Fruit fly (Drosophila melanogaster) whole organism, embryonic: ENCODE data around the gene Mur2B.

ENCODE experiments used
- Asciz ChIP-seq: fragments of 200-800 bp; sonication (Bioruptor generic); optimal IDR thresholded peaks from 2 replicates; lab custom pipeline; 2017; ENCODE audit warnings: missing biosample characterization, mild to moderate bottlenecking, missing genetic modification characterization, missing genetic modification reagents
- Atf-2 ChIP-seq: fragments of 200-800 bp; sonication (Bioruptor generic); optimal IDR thresholded peaks from 2 replicates; lab custom pipeline; 2016; ENCODE audit warnings: missing biosample characterization, missing genetic modification characterization
- B-H2 ChIP-seq: fragments of 200-800 bp; sonication (Bioruptor generic); optimal IDR thresholded peaks from 2 replicates; lab custom pipeline; 2018; ENCODE audit warnings: missing biosample characterization, mild to moderate bottlenecking, missing genetic modification characterization
- Bdp1 ChIP-seq: fragments of 200-800 bp; sonication (Bioruptor generic); optimal IDR thresholded peaks from 3 replicates; lab custom pipeline; 2016; ENCODE audit warnings: missing biosample characterization, missing genetic modification characterization
- CG10979 ChIP-seq: fragments of 200-800 bp; sonication (Bioruptor generic); optimal IDR thresholded peaks from 2 replicates; lab custom pipeline; 2018; ENCODE audit warnings: missing biosample characterization, mild to moderate bottlenecking, missing genetic modification characterization, moderate library complexity
- CG11085 ChIP-seq: fragments of 200-800 bp; sonication (Bioruptor generic); IDR thresholded peaks from 2 replicates; pipeline ENCODE4 v1.3.6; 2022; ENCODE audit warnings: missing biosample characterization, missing genetic modification characterization
- CG13894 ChIP-seq: fragments of 200-800 bp; sonication (Bioruptor generic); optimal IDR thresholded peaks from 3 replicates; lab custom pipeline; 2018; ENCODE audit warnings: missing biosample characterization, mild to moderate bottlenecking, missing genetic modification characterization, moderate library complexity
- CG14050 ChIP-seq: fragments of 200-800 bp; sonication (Bioruptor generic); IDR thresholded peaks from 3 replicates; pipeline ENCODE4 v1.3.6; 2022; ENCODE audit warnings: missing biosample characterization, missing genetic modification characterization
- CG1529 ChIP-seq: fragments of 200-800 bp; sonication (Bioruptor generic); optimal IDR thresholded peaks from 3 replicates; lab custom pipeline; 2018; ENCODE audit warnings: missing biosample characterization, missing genetic modification characterization
- CG15514 ChIP-seq: fragments of 200-800 bp; sonication (Bioruptor generic); optimal IDR thresholded peaks from 3 replicates; lab custom pipeline; 2017; ENCODE audit warnings: missing biosample characterization, missing genetic modification characterization, mild to moderate bottlenecking, moderate library complexity, missing genetic modification reagents
- CG1602 ChIP-seq: fragments of 200-800 bp; sonication (Bioruptor generic); optimal IDR thresholded peaks from 3 replicates; lab custom pipeline; 2016; ENCODE audit warnings: missing biosample characterization, missing genetic modification characterization
- CG17361 ChIP-seq: fragments of 200-800 bp; sonication (Bioruptor generic); IDR thresholded peaks from 3 replicates; pipeline ENCODE4 v1.3.6; 2022; ENCODE audit warnings: missing biosample characterization, missing genetic modification characterization
- CG18764 ChIP-seq: fragments of 200-800 bp; sonication (Bioruptor generic); optimal IDR thresholded peaks from 3 replicates; lab custom pipeline; 2016; ENCODE audit warnings: missing biosample characterization, missing genetic modification characterization
- CG30020 ChIP-seq: fragments of 200-800 bp; optimal IDR thresholded peaks from 2 replicates; lab custom pipeline; 2019; ENCODE audit warnings: missing biosample characterization, mild to moderate bottlenecking, missing genetic modification characterization, moderate library complexity
- CG34376 ChIP-seq: fragments of 200-800 bp; sonication (Bioruptor generic); optimal IDR thresholded peaks from 2 replicates; lab custom pipeline; 2018; ENCODE audit warnings: missing biosample characterization, mild to moderate bottlenecking, missing genetic modification characterization
- CG4360 ChIP-seq: fragments of 200-800 bp; sonication (Bioruptor generic); IDR thresholded peaks from 2 replicates; pipeline ENCODE4 v1.3.6; 2022; ENCODE audit warnings: missing biosample characterization, missing genetic modification characterization
- CG7271 ChIP-seq: fragments of 200-800 bp; sonication (Bioruptor generic); optimal IDR thresholded peaks from 2 replicates; lab custom pipeline; 2018; ENCODE audit warnings: missing biosample characterization, mild to moderate bottlenecking, missing genetic modification characterization, moderate library complexity
- CG8089 ChIP-seq: fragments of 200-800 bp; sonication (Bioruptor generic); optimal IDR thresholded peaks from 3 replicates; lab custom pipeline; 2016; ENCODE audit warnings: missing biosample characterization, missing genetic modification characterization
- CG8359 ChIP-seq: fragments of 200-800 bp; sonication (Bioruptor generic); optimal IDR thresholded peaks from 2 replicates; lab custom pipeline; 2017; ENCODE audit warnings: missing biosample characterization, mild to moderate bottlenecking, missing genetic modification characterization, borderline replicate concordance
- Chrac-16 ChIP-seq: fragments of 200-800 bp; sonication (Bioruptor generic); optimal IDR thresholded peaks from 3 replicates; lab custom pipeline; 2016; ENCODE audit warnings: missing biosample characterization, missing genetic modification characterization
- Dbx ChIP-seq: fragments of 200-800 bp; sonication (Bioruptor generic); IDR thresholded peaks from 3 replicates; pipeline ENCODE4 v1.3.6; 2022; ENCODE audit warnings: missing biosample characterization, missing genetic modification characterization
- Dip2 ChIP-seq: fragments of 200-800 bp; sonication (Bioruptor generic); IDR thresholded peaks from 2 replicates; pipeline ENCODE4 v1.3.6; 2022; ENCODE audit warnings: missing biosample characterization, missing genetic modification characterization
- Dip3 ChIP-seq: fragments of 200-800 bp; sonication (Bioruptor generic); optimal IDR thresholded peaks from 3 replicates; lab custom pipeline; 2016; ENCODE audit warnings: missing biosample characterization, missing genetic modification characterization
- HLH54F ChIP-seq: fragments of 200-800 bp; sonication (Bioruptor generic); optimal IDR thresholded peaks from 3 replicates; lab custom pipeline; 2016; ENCODE audit warnings: missing biosample characterization, missing genetic modification characterization
- Hey ChIP-seq: fragments of 200-800 bp; sonication (Bioruptor generic); optimal IDR thresholded peaks from 3 replicates; lab custom pipeline; 2018; ENCODE audit warnings: missing biosample characterization, mild to moderate bottlenecking, missing genetic modification characterization
- Hmx ChIP-seq: fragments of 200-800 bp; sonication (Bioruptor generic); optimal IDR thresholded peaks from 2 replicates; lab custom pipeline; 2016; ENCODE audit warnings: missing biosample characterization, missing genetic modification characterization
- Hr39 ChIP-seq: fragments of >200 bp; optimal IDR thresholded peaks from 2 replicates; lab custom pipeline; 2017
- Hr51 ChIP-seq, 2 experiments: fragments of 200-800 bp; sonication (Bioruptor generic); optimal IDR thresholded peaks; 2 replicates in 1 of 2; 3 replicates in 1 of 2; lab custom pipeline; 2016 to 2018; ENCODE audit warnings: missing biosample characterization in 2 of 2, missing genetic modification characterization in 2 of 2, mild to moderate bottlenecking in 1 of 2, moderate library complexity in 1 of 2
- Lpt ChIP-seq: fragments of >200 bp; optimal IDR thresholded peaks from 2 replicates; lab custom pipeline; 2018; ENCODE audit warnings: missing biosample characterization, missing genetic modification characterization
- Mad ChIP-seq: fragments of 200-800 bp; sonication (Bioruptor generic); optimal IDR thresholded peaks from 2 replicates; lab custom pipeline; 2016; ENCODE audit warnings: missing biosample characterization, missing genetic modification characterization
- NfI ChIP-seq: fragments of 200-800 bp; sonication (Bioruptor generic); optimal IDR thresholded peaks from 3 replicates; lab custom pipeline; 2018; ENCODE audit warnings: missing biosample characterization, mild to moderate bottlenecking, missing genetic modification characterization, moderate library complexity
- PHDP ChIP-seq: fragments of 200-800 bp; sonication (Bioruptor generic); optimal IDR thresholded peaks from 3 replicates; lab custom pipeline; 2018; ENCODE audit warnings: missing biosample characterization, mild to moderate bottlenecking, missing genetic modification characterization, moderate library complexity
- Sin3A ChIP-seq: fragments of >200 bp; optimal IDR thresholded peaks from 2 replicates; lab custom pipeline; 2018
- TFAM ChIP-seq: fragments of 200-800 bp; sonication (Bioruptor generic); optimal IDR thresholded peaks from 2 replicates; lab custom pipeline; 2017; ENCODE audit warnings: missing biosample characterization, missing genetic modification characterization, inconsistent platforms
- Tbp ChIP-seq: fragments of >200 bp; optimal IDR thresholded peaks from 2 replicates; lab custom pipeline; 2018; ENCODE audit warnings: missing biosample characterization, missing genetic modification characterization
- Usf ChIP-seq: fragments of 200-800 bp; sonication (Bioruptor generic); optimal IDR thresholded peaks from 2 replicates; lab custom pipeline; 2017; ENCODE audit warnings: missing genotype, missing biosample characterization, missing genetic modification characterization
- ab ChIP-seq: fragments of 200-800 bp; sonication (Bioruptor generic); optimal IDR thresholded peaks from 2 replicates; lab custom pipeline; 2016; ENCODE audit warnings: missing biosample characterization, missing genetic modification characterization
- ap ChIP-seq: fragments of 200-800 bp; sonication (Bioruptor generic); IDR thresholded peaks from 2 replicates; pipeline ENCODE4 v1.3.6; 2022; ENCODE audit warnings: missing biosample characterization, missing genetic modification characterization
- da ChIP-seq: fragments of 200-800 bp; sonication (Bioruptor generic); optimal IDR thresholded peaks from 2 replicates; lab custom pipeline; 2016; ENCODE audit warnings: missing biosample characterization, missing genetic modification characterization
- fd96Cb ChIP-seq: fragments of 200-800 bp; sonication (Bioruptor generic); optimal IDR thresholded peaks from 2 replicates; lab custom pipeline; 2018; ENCODE audit warnings: missing biosample characterization, mild to moderate bottlenecking, missing genetic modification characterization, moderate library complexity
- hkb ChIP-seq, 2 experiments: fragments of 200-800 bp in 1 of 2; fragments of >200 bp in 1 of 2; sonication (Bioruptor generic) in 1 of 2; IDR thresholded peaks in 1 of 2; optimal IDR thresholded peaks in 1 of 2; 2 replicates each; pipeline versions ENCODE4 v1.3.6 to Lab custom; 2017 to 2022; ENCODE audit warnings: missing biosample characterization in 1 of 2, missing genetic modification characterization in 1 of 2
- lab ChIP-seq: fragments of 200-800 bp; sonication (Bioruptor generic); optimal IDR thresholded peaks from 3 replicates; lab custom pipeline; 2017; ENCODE audit warnings: missing biosample characterization, missing genetic modification characterization, mild to moderate bottlenecking, moderate library complexity, missing genetic modification reagents
- luna ChIP-seq: fragments of 200-800 bp; sonication (Bioruptor generic); optimal IDR thresholded peaks from 2 replicates; lab custom pipeline; 2016; ENCODE audit warnings: missing biosample characterization, missing genetic modification characterization
- slbo ChIP-seq: fragments of 200-800 bp; sonication (Bioruptor generic); IDR thresholded peaks from 2 replicates; pipeline ENCODE4 v1.3.6; 2022; ENCODE audit warnings: missing biosample characterization, missing genetic modification characterization
- sqz ChIP-seq: fragments of 200-800 bp; sonication (Bioruptor generic); optimal IDR thresholded peaks from 3 replicates; lab custom pipeline; 2018; ENCODE audit warnings: missing biosample characterization, mild to moderate bottlenecking, missing genetic modification characterization
- ssp ChIP-seq: fragments of 200-800 bp; sonication (Bioruptor generic); IDR thresholded peaks from 2 replicates; pipeline ENCODE4 v1.3.6; 2022; ENCODE audit warnings: missing biosample characterization, missing genetic modification characterization
- toy ChIP-seq: fragments of 200-800 bp; sonication (Bioruptor generic); IDR thresholded peaks from 2 replicates; pipeline ENCODE4 v1.3.6; 2022; ENCODE audit warnings: missing biosample characterization, missing genetic modification characterization
- twi ChIP-seq: fragments of 200-800 bp; optimal IDR thresholded peaks from 2 replicates; lab custom pipeline; 2019; ENCODE audit warnings: missing biosample characterization, mild to moderate bottlenecking, missing genetic modification characterization, moderate library complexity
- usp ChIP-seq: fragments of >200 bp; optimal IDR thresholded peaks from 2 replicates; lab custom pipeline; 2017; ENCODE audit warnings: missing biosample characterization, missing genetic modification characterization
- wor ChIP-seq: fragments of 200-800 bp; sonication (Bioruptor generic); IDR thresholded peaks from 2 replicates; pipeline ENCODE4 v1.3.6; 2022; ENCODE audit warnings: missing biosample characterization, missing genetic modification characterization

Gene Mur2B

DNA sequence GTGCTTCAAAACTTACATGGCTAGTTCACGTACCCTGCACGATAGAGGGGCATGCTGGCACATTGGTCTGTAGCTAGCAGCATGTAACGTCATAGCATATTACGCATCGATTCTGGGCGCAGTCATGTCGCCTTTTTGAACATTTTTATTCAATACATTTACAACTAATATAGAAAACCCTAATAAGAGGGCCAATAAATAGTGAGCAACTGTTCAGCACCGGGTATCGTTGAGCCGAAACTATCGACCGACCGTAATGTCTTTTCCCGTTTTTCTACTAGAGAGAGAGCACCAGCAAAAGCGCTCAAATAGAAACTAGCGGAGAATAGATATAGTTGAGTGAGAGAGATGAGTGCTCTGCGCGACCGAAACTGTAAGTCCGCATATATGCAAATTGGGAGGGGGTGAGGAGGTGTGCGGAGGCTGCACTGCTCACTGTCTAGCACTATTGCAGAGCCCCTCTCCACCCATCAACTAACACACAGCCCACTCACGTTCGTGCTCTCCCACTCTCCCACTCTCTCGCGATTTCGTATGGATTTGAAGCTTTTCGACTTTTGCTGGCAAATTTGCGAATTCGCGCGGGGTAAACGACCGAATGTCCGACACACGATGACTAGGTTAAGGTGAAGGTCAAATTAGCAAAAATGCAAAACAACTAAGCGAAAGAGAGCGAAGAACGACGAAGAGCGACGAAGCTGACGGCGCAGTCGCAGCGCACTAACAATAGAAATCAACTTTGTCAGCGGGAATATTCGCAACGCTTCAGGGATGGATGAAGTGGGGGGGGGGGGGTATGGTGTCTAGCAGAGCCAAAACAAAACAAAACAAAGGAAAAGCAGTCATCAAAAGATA, 49.6 kb downstream of the Mur2B start (continued):
- TF ChIP-seq ssp (GFP tag; lab: Robert Waterston, UW) = peak; percentile 73
- peak; percentile 46 for TF ChIP-seq Bdp1 (GFP tag; lab: Kevin White, UChicago)
- TF ChIP-seq ab (GFP tag; lab: Kevin White, UChicago) = peak; percentile 72
- TF ChIP-seq CG17361 (GFP tag; lab: Robert Waterston, UW) = no peak; the same call in 1 of the 3 replicates
- peak; percentile 90 for TF ChIP-seq HLH54F (GFP tag; lab: Kevin White, UChicago)
- TF ChIP-seq CG8089 (GFP tag; lab: Kevin White, UChicago) = peak; percentile 69
- no peak for TF ChIP-seq hkb (optimal IDR thresholded peaks at IDR 0.05; lab: Kevin White, UChicago)
- TF ChIP-seq hkb (GFP tag; IDR thresholded peaks at IDR 0.05; lab: Robert Waterston, UW) = peak; percentile 81
- TF ChIP-seq Asciz (GFP tag; lab: Kevin White, UChicago) = peak; percentile 49
- TF ChIP-seq twi (tag; lab: Kevin White, UChicago) = peak; percentile 23
- TF ChIP-seq Atf-2 (GFP tag; lab: Kevin White, UChicago) = peak; percentile 73
- TF ChIP-seq usp = no peak
- TF ChIP-seq CG7271 (tag; lab: Kevin White, UChicago) = no peak
- TF ChIP-seq CG8359 (GFP tag; lab: Kevin White, UChicago) = no peak
- peak; percentile 86 for TF ChIP-seq CG14050
- no peak for TF ChIP-seq Sin3A
- peak; percentile 52 for TF ChIP-seq Hmx (GFP tag; lab: Kevin White, UChicago)
- TF ChIP-seq sqz (GFP tag; lab: Kevin White, UChicago) = no peak
- TF ChIP-seq Dip2 = no peak
- TF ChIP-seq NfI = peak; percentile 73
- TF ChIP-seq Lpt (GFP tag; lab: Kevin White, UChicago) = no peak
- peak; percentile 72 for TF ChIP-seq Usf (GFP tag; lab: Kevin White, UChicago)
- peak; percentile 58 for TF ChIP-seq CG13894 (tag; lab: Kevin White, UChicago)
- TF ChIP-seq CG34376 (GFP tag; lab: Kevin White, UChicago) = peak; percentile 40
- peak; percentile 71 for TF ChIP-seq Mad (GFP tag; lab: Kevin White, UChicago)
- TF ChIP-seq CG30020 (tag; lab: Kevin White, UChicago) = no peak
- TF ChIP-seq fd96Cb = peak; percentile 78
- peak; percentile 89 for TF ChIP-seq Dip3 (GFP tag; lab: Kevin White, UChicago)
- TF ChIP-seq CG1529 = peak; percentile 42
- no peak for TF ChIP-seq Tbp (GFP tag; lab: Kevin White, UChicago)
- TF ChIP-seq CG15514 (GFP tag; lab: Kevin White, UChicago) = peak; percentile 56
- peak; percentile 30 for TF ChIP-seq CG18764 (GFP tag; lab: Kevin White, UChicago)
- peak; percentile 46 for TF ChIP-seq luna
- TF ChIP-seq TFAM (GFP tag; lab: Kevin White, UChicago) = no peak
- TF ChIP-seq da (GFP tag; lab: Kevin White, UChicago) = peak; percentile 59
- peak; percentile 86 for TF ChIP-seq Dbx (GFP tag; lab: Robert Waterston, UW)
- peak; percentile 66 for TF ChIP-seq CG11085 (GFP tag; lab: Robert Waterston, UW)
- TF ChIP-seq B-H2 (GFP tag; lab: Kevin White, UChicago) = peak; percentile 38
- no peak for TF ChIP-seq toy (GFP tag; lab: Robert Waterston, UW)
- TF ChIP-seq slbo (GFP tag; lab: Robert Waterston, UW) = peak; percentile 93
- TF ChIP-seq Hey = no peak
- no peak for TF ChIP-seq CG4360 (GFP tag; lab: Robert Waterston, UW)
- peak; percentile 68 for TF ChIP-seq ap (GFP tag; lab: Robert Waterston, UW)
- peak; percentile 72 for TF ChIP-seq wor (GFP tag; lab: Robert Waterston, UW)
- peak; percentile 52 for TF ChIP-seq CG10979 (tag; lab: Kevin White, UChicago)
- TF ChIP-seq Hr51 (GFP tag; optimal IDR thresholded peaks at IDR 0.05; lab: Kevin White, UChicago) = peak; percentile 61 to 85
- TF ChIP-seq Chrac-16 (GFP tag; lab: Kevin White, UChicago) = peak; percentile 83
- TF ChIP-seq CG1602 (GFP tag; lab: Kevin White, UChicago) = peak; percentile 76
- TF ChIP-seq lab (GFP tag; lab: Kevin White, UChicago) = peak; percentile 83
- TF ChIP-seq PHDP (tag; lab: Kevin White, UChicago) = peak; percentile 87
- no peak for TF ChIP-seq Hr39
